Fruit fly (Drosophila melanogaster): ENCODE measurements around the gene Nrt.

- TF ChIP-seq CG5204 (GFP tag; optimal IDR thresholded peaks at IDR 0.05), result no peak
- TF ChIP-seq kay (GFP tag; ENCODE audit: borderline replicate concordance), result no peak
- no peak for TF ChIP-seq CG1620 (GFP tag; optimal IDR thresholded peaks at IDR 0.05)
- no peak for TF ChIP-seq CG14711 (tag; optimal IDR thresholded peaks at IDR 0.05)
- TF ChIP-seq Clk (GFP tag; optimal IDR thresholded peaks at IDR 0.05), result no peak
- no peak for TF ChIP-seq ovo (GFP tag; optimal IDR thresholded peaks at IDR 0.05)
Observed at dm6 chr3L:16769866-16770265, 4.0 kb downstream of the Nrt start.
